Worm (Caenorhabditis elegans) whole organism, L2 larva: Measurements from ENCODE around the gene F46F2.3.
A peak's percentile ranks its signal among the peaks of the same experiment; 100 is the strongest.

Source experiments
- C34F6.9 ChIP-seq: fragments of 150-350 bp; optimal IDR thresholded peaks from 2 replicates; lab custom pipeline; 2014; ENCODE audit warnings: missing biosample characterization, missing genetic modification characterization
- F13H6.1 ChIP-seq: sonication (generic microtip); optimal IDR thresholded peaks from 2 replicates; lab custom pipeline; 2016; ENCODE audit warnings: missing genetic modification characterization, missing compliant biosample characterization
- R02D3.7 ChIP-seq: fragments of 150-350 bp; optimal IDR thresholded peaks from 2 replicates; lab custom pipeline; 2014; ENCODE audit warnings: missing biosample characterization, missing genetic modification characterization
- Y55F3AM.14 ChIP-seq: fragments of 200-800 bp; sonication (Bioruptor generic); optimal IDR thresholded peaks from 2 replicates; lab custom pipeline; 2018; ENCODE audit warnings: mild to moderate bottlenecking, missing genetic modification characterization, missing compliant biosample characterization
- ZK546.5 ChIP-seq: sonication (generic microtip); optimal IDR thresholded peaks from 2 replicates; lab custom pipeline; 2017; ENCODE audit warnings: missing biosample characterization, missing genetic modification characterization
- alr-1 ChIP-seq: fragments of 150-350 bp; optimal IDR thresholded peaks from 2 replicates; lab custom pipeline; 2014; ENCODE audit warnings: missing biosample characterization, missing genetic modification characterization
- aly-2 ChIP-seq: fragments of 150-350 bp; optimal IDR thresholded peaks from 2 replicates; lab custom pipeline; 2014; ENCODE audit warnings: missing biosample characterization, missing genetic modification characterization
- ama-1 ChIP-seq: fragments of 150-350 bp; optimal IDR thresholded peaks from 2 replicates; lab custom pipeline; 2018; ENCODE audit warnings: inconsistent platforms
- blmp-1 ChIP-seq: sonication (generic microtip); optimal IDR thresholded peaks from 2 replicates; lab custom pipeline; 2017; ENCODE audit warnings: missing genetic modification characterization, mild to moderate bottlenecking, missing compliant biosample characterization, antibody characterized with exemption, moderate library complexity; ENCODE audit not compliant: insufficient read depth
- ceh-16 ChIP-seq: fragments of 150-350 bp; optimal IDR thresholded peaks from 2 replicates; lab custom pipeline; 2014; ENCODE audit warnings: missing biosample characterization, missing genetic modification characterization
- ceh-82 ChIP-seq: fragments of 150-350 bp; optimal IDR thresholded peaks from 2 replicates; lab custom pipeline; 2014; ENCODE audit warnings: missing biosample characterization, missing genetic modification characterization
- crh-2 ChIP-seq: sonication (generic microtip); optimal IDR thresholded peaks from 2 replicates; lab custom pipeline; 2017; ENCODE audit warnings: missing biosample characterization, missing genetic modification characterization
- dmd-4 ChIP-seq: sonication (generic microtip); optimal IDR thresholded peaks from 2 replicates; lab custom pipeline; 2017; ENCODE audit warnings: missing biosample characterization, missing genetic modification characterization
- fos-1 ChIP-seq: fragments of 150-350 bp; optimal IDR thresholded peaks from 2 replicates; lab custom pipeline; 2014; ENCODE audit warnings: missing biosample characterization, missing genetic modification characterization
- lin-11 ChIP-seq: fragments of 150-350 bp; sonication (generic microtip); optimal IDR thresholded peaks from 2 replicates; lab custom pipeline; 2014; ENCODE audit warnings: missing biosample characterization, missing genetic modification characterization, inconsistent platforms, mixed read lengths
- lin-13 ChIP-seq: fragments of 150-350 bp; optimal IDR thresholded peaks from 2 replicates; lab custom pipeline; 2014; ENCODE audit warnings: missing biosample characterization, missing genetic modification reagents, missing genetic modification characterization
- lin-39 ChIP-seq: fragments of 150-350 bp; optimal IDR thresholded peaks from 2 replicates; lab custom pipeline; 2014; ENCODE audit warnings: missing biosample characterization, missing genetic modification reagents, missing genetic modification characterization
- lsy-2 ChIP-seq, 2 experiments: fragments of 150-350 bp in 1 of 2; sonication (generic microtip) in 1 of 2; optimal IDR thresholded peaks; 2 replicates each; lab custom pipeline; 2014 to 2017; ENCODE audit warnings: missing biosample characterization in 2 of 2, missing genetic modification characterization in 2 of 2
- mbf-1 ChIP-seq: sonication (generic microtip); optimal IDR thresholded peaks from 2 replicates; lab custom pipeline; 2017; ENCODE audit warnings: missing biosample characterization, missing genetic modification characterization
- nhr-10 ChIP-seq: sonication (generic microtip); optimal IDR thresholded peaks from 2 replicates; lab custom pipeline; 2017; ENCODE audit warnings: missing biosample characterization, missing genetic modification characterization
- nhr-11 ChIP-seq: fragments of 150-350 bp; optimal IDR thresholded peaks from 2 replicates; lab custom pipeline; 2014; ENCODE audit warnings: missing biosample characterization, missing genetic modification characterization
- nhr-129 ChIP-seq: fragments of 150-350 bp; optimal IDR thresholded peaks from 2 replicates; lab custom pipeline; 2014; ENCODE audit warnings: missing biosample characterization, missing genetic modification characterization
- nhr-21 ChIP-seq: fragments of 150-350 bp; optimal IDR thresholded peaks from 2 replicates; lab custom pipeline; 2014; ENCODE audit warnings: missing biosample characterization, missing genetic modification characterization
- nhr-23 ChIP-seq: fragments of 150-350 bp; optimal IDR thresholded peaks from 2 replicates; lab custom pipeline; 2014; ENCODE audit warnings: missing biosample characterization, missing genetic modification reagents, missing genetic modification characterization
- nhr-237 ChIP-seq: fragments of 150-350 bp; optimal IDR thresholded peaks from 2 replicates; lab custom pipeline; 2014; ENCODE audit warnings: missing biosample characterization, missing genetic modification characterization
- nhr-25 ChIP-seq: fragments of 150-350 bp; sonication (generic microtip); optimal IDR thresholded peaks from 3 replicates; lab custom pipeline; 2014; ENCODE audit warnings: missing biosample characterization, missing genetic modification characterization
- nhr-6 ChIP-seq: fragments of 150-350 bp; optimal IDR thresholded peaks from 2 replicates; lab custom pipeline; 2014; ENCODE audit warnings: missing biosample characterization, missing genetic modification characterization
- peb-1 ChIP-seq: fragments of 150-350 bp; optimal IDR thresholded peaks from 2 replicates; lab custom pipeline; 2014; ENCODE audit warnings: missing biosample characterization, missing genetic modification characterization
- sem-4 ChIP-seq: fragments of 150-350 bp; optimal IDR thresholded peaks from 2 replicates; lab custom pipeline; 2014; ENCODE audit warnings: missing biosample characterization, missing genetic modification reagents, missing genetic modification characterization
- skn-1 ChIP-seq: sonication (generic microtip); optimal IDR thresholded peaks from 2 replicates; lab custom pipeline; 2017; ENCODE audit warnings: missing biosample characterization, missing genetic modification characterization
- sma-3 ChIP-seq: sonication (generic microtip); optimal IDR thresholded peaks from 2 replicates; lab custom pipeline; 2016; ENCODE audit warnings: missing genetic modification reagents, missing genetic modification characterization, missing compliant biosample characterization
- sma-9 ChIP-seq, 2 experiments: fragments of 150-350 bp in 1 of 2; sonication (generic microtip) in 1 of 2; optimal IDR thresholded peaks; 2 replicates each; lab custom pipeline; 2014 to 2016; ENCODE audit warnings: missing genetic modification characterization in 2 of 2, mild to moderate bottlenecking in 1 of 2, missing biosample characterization in 1 of 2, missing compliant biosample characterization in 1 of 2, missing genetic modification reagents in 1 of 2, moderate library complexity in 1 of 2
- snpc-4 ChIP-seq: fragments of 150-350 bp; optimal IDR thresholded peaks from 2 replicates; lab custom pipeline; 2014; ENCODE audit warnings: missing biosample characterization, missing genetic modification characterization
- unc-39 ChIP-seq: fragments of 150-350 bp; optimal IDR thresholded peaks from 2 replicates; lab custom pipeline; 2014; ENCODE audit warnings: missing biosample characterization, missing genetic modification characterization
- unc-55 ChIP-seq: fragments of 150-350 bp; sonication (generic microtip); optimal IDR thresholded peaks from 3 replicates; lab custom pipeline; 2014; ENCODE audit warnings: missing biosample characterization, missing genetic modification reagents, missing genetic modification characterization
- unc-62 ChIP-seq: fragments of 150-350 bp; optimal IDR thresholded peaks from 2 replicates; lab custom pipeline; 2014; ENCODE audit warnings: missing biosample characterization, missing genetic modification reagents, missing genetic modification characterization
- zag-1 ChIP-seq: fragments of 150-350 bp; optimal IDR thresholded peaks from 2 replicates; lab custom pipeline; 2014; ENCODE audit warnings: missing biosample characterization, missing genetic modification characterization

Gene F46F2.3

DNA sequence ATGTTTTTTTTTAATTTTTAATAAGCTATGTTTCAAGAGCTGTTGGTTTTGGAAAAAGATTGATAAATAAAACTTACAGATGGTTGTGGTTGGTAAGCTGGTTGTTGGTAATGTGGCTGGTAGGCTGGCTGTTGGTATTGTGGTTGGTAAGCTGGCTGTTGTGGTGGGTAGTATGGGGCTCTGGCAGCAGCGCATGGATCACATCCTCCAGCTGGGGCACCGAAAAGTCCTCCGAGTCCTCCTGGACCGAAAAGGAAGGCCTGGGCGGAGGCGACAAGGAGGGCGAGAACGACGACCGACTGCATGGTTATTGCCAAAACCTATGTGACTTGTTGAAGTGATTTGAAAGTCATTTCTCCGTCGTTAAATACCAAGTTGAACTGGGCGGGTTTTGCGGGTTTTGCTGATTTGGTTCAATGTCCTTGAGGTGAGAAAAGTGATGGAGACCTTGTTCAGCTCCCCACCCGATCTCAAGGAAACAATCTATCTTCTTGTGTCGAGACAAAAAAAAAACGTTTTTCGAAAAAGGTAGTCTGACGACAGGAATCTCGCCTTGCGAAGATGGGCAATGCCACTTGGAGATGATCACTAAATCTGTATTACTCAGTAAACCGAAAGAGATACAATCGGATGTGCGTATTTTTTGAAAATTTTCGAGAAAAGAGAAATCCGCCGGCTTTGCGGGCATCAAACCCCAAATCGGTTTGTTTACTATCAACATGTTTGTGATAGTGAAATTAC, at the start of gene F46F2.3:
F46F2.3 (minus strand) TSS at position 341 of the 741 bp plus-strand sequence.
- TF ChIP-seq ceh-16 (tag; lab: Kevin White, UChicago) (peak; percentile 20), crh-2 (tag; lab: Kevin White, UChicago) (no peak), sma-9 (GFP tag; optimal IDR thresholded peaks at IDR 0.05; lab: Kevin White, UChicago) (peak; percentile 15), sma-9 (tag; optimal IDR thresholded peaks at IDR 0.05; lab: Kevin White, UChicago) (no peak), nhr-25 (tag; lab: Kevin White, UChicago) (peak; percentile 1)

DNA sequence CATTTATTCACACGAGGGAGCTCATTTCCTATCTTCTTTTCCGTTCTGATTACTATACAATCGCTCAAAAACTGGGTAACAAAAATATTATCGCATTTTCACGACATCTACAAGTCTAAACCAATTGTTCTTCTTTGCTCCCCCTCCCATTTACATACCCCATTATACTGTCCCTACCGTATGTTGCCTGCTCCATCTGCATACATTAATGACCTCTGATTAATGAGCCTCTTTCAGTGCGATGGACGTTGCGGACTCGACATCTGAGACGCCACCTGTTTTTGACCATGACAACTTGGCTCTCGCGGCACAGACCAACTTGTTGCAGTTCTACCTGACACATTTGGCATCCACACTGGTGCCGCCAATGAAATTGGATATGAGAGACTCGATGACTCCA, 49.1 kb upstream of the F46F2.3 start, which contains the start of gene nhr-91:
nhr-91 (plus strand) TSS at position 232 of the 400 bp plus-strand sequence.
- TF ChIP-seq sem-4 (tag; lab: Kevin White, UChicago): no peak
- no peak for TF ChIP-seq lsy-2 (tag; optimal IDR thresholded peaks at IDR 0.05; lab: Kevin White, UChicago)
- no peak for TF ChIP-seq sma-3 (GFP tag; lab: Kevin White, UChicago)
- TF ChIP-seq skn-1 (tag; lab: Kevin White, UChicago): no peak
- no peak for TF ChIP-seq nhr-129 (tag; lab: Kevin White, UChicago)
- no peak for TF ChIP-seq C34F6.9 (tag; lab: Kevin White, UChicago)
- no peak for TF ChIP-seq peb-1 (tag; lab: Kevin White, UChicago)
- no peak for TF ChIP-seq unc-55
- TF ChIP-seq alr-1: no peak
- TF ChIP-seq nhr-10 (tag; lab: Kevin White, UChicago): no peak
- TF ChIP-seq mbf-1 (tag; lab: Kevin White, UChicago): no peak
- TF ChIP-seq R02D3.7: no peak
- no peak for TF ChIP-seq snpc-4 (tag; lab: Kevin White, UChicago)
- no peak for TF ChIP-seq unc-39 (tag; lab: Kevin White, UChicago)
- TF ChIP-seq nhr-23 (tag; lab: Kevin White, UChicago): no peak
- no peak for TF ChIP-seq nhr-11 (tag; lab: Kevin White, UChicago)
- no peak for TF ChIP-seq nhr-6 (tag; lab: Kevin White, UChicago)
- no peak for TF ChIP-seq lin-39
- no peak for TF ChIP-seq lin-11 (tag; lab: Kevin White, UChicago)

DNA sequence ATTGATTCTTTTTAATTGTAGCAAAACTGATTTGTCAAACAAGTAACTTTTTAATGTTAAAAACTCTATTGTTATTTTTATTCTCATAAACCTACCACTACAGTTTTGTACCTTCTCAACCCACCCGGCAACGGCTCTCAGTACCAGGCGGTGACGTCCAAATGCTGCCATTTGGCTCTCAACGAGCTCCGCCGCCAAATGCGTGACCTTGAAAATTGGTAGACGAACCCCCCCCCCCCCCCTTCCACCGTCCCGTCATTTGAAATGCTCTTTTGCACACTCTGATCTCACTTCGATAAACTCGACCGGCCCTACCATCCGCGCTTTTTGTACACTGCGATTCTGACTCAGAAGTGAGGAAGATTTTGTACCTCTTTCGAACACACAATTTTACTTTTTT, 48.6 kb upstream of the F46F2.3 start:
- no peak for TF ChIP-seq ZK546.5 (tag; lab: Kevin White, UChicago)

DNA sequence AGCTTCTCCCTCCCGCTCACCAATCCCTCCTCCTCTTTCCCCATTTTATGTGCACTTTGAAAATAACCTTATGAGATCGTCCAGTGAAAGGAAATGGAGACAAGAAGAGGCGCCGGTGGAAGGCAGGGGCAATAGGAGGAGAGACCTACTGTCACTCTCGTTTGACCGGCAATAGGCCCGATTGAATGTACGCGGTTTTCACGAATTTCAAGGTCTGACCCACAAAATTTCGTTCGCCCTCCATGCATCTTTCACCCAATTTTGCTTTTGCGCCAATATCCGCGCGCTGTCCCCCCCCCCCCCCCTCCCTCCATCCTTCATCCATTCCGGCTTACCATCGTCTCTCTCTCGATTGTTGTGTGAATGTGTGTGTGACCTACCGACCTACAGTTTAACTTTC, 47.6 kb upstream of the F46F2.3 start:
- TF ChIP-seq blmp-1: peak; percentile 51
- TF ChIP-seq unc-62 (GFP tag; lab: Kevin White, UChicago): no peak
- no peak for TF ChIP-seq aly-2 (tag; lab: Kevin White, UChicago)
- no peak for TF ChIP-seq sma-3 (GFP tag; lab: Kevin White, UChicago)
- TF ChIP-seq, all 48 proteins: peak for 1

DNA sequence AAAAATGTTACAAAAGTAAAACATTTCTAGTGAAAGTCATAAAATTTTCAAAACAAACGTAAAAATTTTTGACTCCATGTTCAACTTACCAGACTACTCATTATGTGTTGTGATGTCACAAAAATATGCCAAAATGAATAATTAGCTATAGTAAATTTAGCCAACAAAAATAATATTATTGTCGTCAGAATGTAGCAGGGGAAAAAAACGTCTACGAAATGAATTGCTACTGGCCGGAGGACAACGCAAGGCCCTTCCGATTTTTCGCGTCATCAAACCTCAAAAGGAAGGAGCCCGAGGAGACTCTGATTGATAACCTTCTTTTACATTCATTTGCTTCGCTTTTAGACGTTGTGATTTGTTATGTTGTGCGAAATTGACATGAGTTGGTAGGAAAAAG, 42.8 kb upstream of the F46F2.3 start, which contains the start of gene ser-2:
ser-2 (minus strand) TSS at position 101 of the 400 bp plus-strand sequence.
- TF ChIP-seq unc-39 (tag; lab: Kevin White, UChicago): no peak
- no peak for TF ChIP-seq dmd-4 (tag; lab: Kevin White, UChicago)
- no peak for TF ChIP-seq alr-1

DNA sequence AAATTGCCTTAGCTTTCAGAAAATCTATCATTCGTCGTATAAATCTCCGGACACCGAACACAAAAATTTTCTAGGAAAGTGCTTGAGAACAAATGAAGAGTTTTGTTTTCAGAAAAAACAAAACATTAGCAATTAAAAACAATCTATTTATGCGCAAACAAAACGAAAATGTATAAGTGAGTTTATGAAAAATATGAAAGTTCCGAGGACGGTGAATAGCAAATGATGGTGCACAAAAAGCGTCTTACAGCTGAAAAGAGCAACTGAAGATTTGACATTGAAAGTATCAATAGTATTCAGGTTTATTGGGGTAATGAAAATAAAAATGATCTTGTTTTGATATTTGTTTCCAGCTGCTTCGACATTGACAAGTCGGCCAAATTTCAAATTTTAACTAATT, 39.9 kb upstream of the F46F2.3 start:
- TF ChIP-seq lin-39: no peak

DNA sequence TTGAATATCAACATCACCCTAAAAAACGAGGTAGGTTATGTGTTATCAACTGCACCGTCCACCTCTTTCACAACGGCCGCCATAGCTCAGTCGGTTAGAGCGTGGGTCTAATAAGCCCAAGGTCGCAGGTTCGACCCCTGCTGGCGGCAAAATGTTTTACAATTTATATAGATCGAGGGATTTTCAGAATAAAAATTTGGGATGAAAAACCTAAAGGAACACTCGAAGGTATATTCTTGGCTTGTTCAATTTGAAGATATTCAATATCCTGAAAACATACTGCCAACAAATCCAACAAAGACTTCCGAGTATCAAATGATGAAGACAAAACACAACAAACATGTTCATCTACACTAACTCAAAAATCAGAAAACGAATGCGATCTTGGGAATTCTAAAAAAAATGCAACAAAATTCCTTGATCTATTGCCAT, 37.3 kb upstream of the F46F2.3 start:
- peak; percentile 37 for TF ChIP-seq fos-1 (tag; lab: Kevin White, UChicago)
- no peak for TF ChIP-seq snpc-4 (tag; lab: Kevin White, UChicago)
- TF ChIP-seq F13H6.1 (tag; lab: Kevin White, UChicago): peak; percentile 23
- no peak for TF ChIP-seq lin-39
- peak; percentile 10 for TF ChIP-seq nhr-129 (tag; lab: Kevin White, UChicago)
- TF ChIP-seq unc-39 (tag; lab: Kevin White, UChicago): no peak
- peak; percentile 46 for TF ChIP-seq sma-9 (GFP tag; optimal IDR thresholded peaks at IDR 0.05; lab: Kevin White, UChicago)
- TF ChIP-seq sma-9 (tag; optimal IDR thresholded peaks at IDR 0.05; lab: Kevin White, UChicago): no peak
- TF ChIP-seq ceh-16 (tag; lab: Kevin White, UChicago): no peak
- peak; percentile 50 for TF ChIP-seq sma-3 (GFP tag; lab: Kevin White, UChicago)
- no peak for TF ChIP-seq zag-1 (tag; lab: Kevin White, UChicago)
- no peak for TF ChIP-seq alr-1
- peak in 1 of 2 experiments; percentile 16 for TF ChIP-seq lsy-2 (tag; optimal IDR thresholded peaks at IDR 0.05; lab: Kevin White, UChicago)
- no peak for TF ChIP-seq blmp-1
- no peak for TF ChIP-seq nhr-237 (tag; lab: Kevin White, UChicago)
- peak; percentile 40 for TF ChIP-seq nhr-21
- no peak for TF ChIP-seq skn-1 (tag; lab: Kevin White, UChicago)
- no peak for TF ChIP-seq ceh-82 (tag; lab: Kevin White, UChicago)
- peak; percentile 50 for TF ChIP-seq Y55F3AM.14 (GFP tag; lab: Kevin White, UChicago)
- TF ChIP-seq ama-1 (lab: Kevin White, UChicago): no peak
- TF ChIP-seq lin-13 (GFP tag; lab: Kevin White, UChicago): peak; percentile 26
- TF ChIP-seq crh-2 (tag; lab: Kevin White, UChicago): peak; percentile 18
- TF ChIP-seq nhr-10 (tag; lab: Kevin White, UChicago): no peak
